Fruit fly (Drosophila melanogaster): ENCODE measurements around the gene CG2926.

- TF ChIP-seq kay (GFP tag; ENCODE audit: borderline replicate concordance) (no peak), CG14711 (tag; optimal IDR thresholded peaks at IDR 0.05) (no peak), ovo (GFP tag; optimal IDR thresholded peaks at IDR 0.05) (no peak), CG11617 (GFP tag; optimal IDR thresholded peaks at IDR 0.05) (no peak), CG1620 (GFP tag; optimal IDR thresholded peaks at IDR 0.05) (no peak), CG7101 (tag; optimal IDR thresholded peaks at IDR 0.05) (no peak), CG5204 (GFP tag; optimal IDR thresholded peaks at IDR 0.05) (no peak), Mnt (GFP tag; optimal IDR thresholded peaks at IDR 0.05) (no peak), tj (GFP tag; optimal IDR thresholded peaks at IDR 0.05) (no peak), bab1 (GFP tag; optimal IDR thresholded peaks at IDR 0.05) (no peak)
Observed at dm6 chr3R:5571437-5571750, 16.8 kb downstream of the CG2926 start.
